Worm (Caenorhabditis elegans) whole organism, young adult: Measurements from ENCODE around the gene memb-2.
A peak's percentile ranks its signal among the peaks of the same experiment; 100 is the strongest.

ENCODE experiments used
- B0035.1 ChIP-seq: sonication (generic microtip); optimal IDR thresholded peaks from 2 replicates; lab custom pipeline; 2016; ENCODE audit warnings: missing genetic modification characterization, mild to moderate bottlenecking, missing compliant biosample characterization, missing genotype, missing genetic modification reagents
- D2030.7 ChIP-seq: fragments of 200-800 bp; sonication (Bioruptor generic); IDR thresholded peaks from 2 replicates; pipeline ENCODE4 v1.3.6; 2022; ENCODE audit warnings: missing genetic modification reagents, missing genetic modification characterization, missing compliant biosample characterization
- F33H1.4 ChIP-seq: fragments of 200-800 bp; sonication (Bioruptor generic); IDR thresholded peaks from 2 replicates; pipeline ENCODE4 v1.3.6; 2022; ENCODE audit warnings: missing genetic modification reagents, missing genetic modification characterization, missing compliant biosample characterization
- F49E8.2 ChIP-seq: sonication (generic microtip); optimal IDR thresholded peaks from 3 replicates; lab custom pipeline; 2017; ENCODE audit warnings: missing genetic modification characterization, mild to moderate bottlenecking, missing compliant biosample characterization, antibody characterized with exemption, moderate library complexity; ENCODE audit not compliant: insufficient read depth
- F57C9.4 ChIP-seq: sonication (generic microtip); optimal IDR thresholded peaks from 2 replicates; lab custom pipeline; 2017; ENCODE audit warnings: mild to moderate bottlenecking, missing genetic modification characterization, missing compliant biosample characterization
- Y53F4B.3 ChIP-seq: fragments of 200-800 bp; sonication (Bioruptor generic); IDR thresholded peaks from 2 replicates; pipeline ENCODE4 v1.3.6; 2022; ENCODE audit warnings: missing genetic modification reagents, missing genetic modification characterization, missing compliant biosample characterization
- Y95B8A.8 ChIP-seq: fragments of 200-800 bp; sonication (Bioruptor generic); IDR thresholded peaks from 2 replicates; pipeline ENCODE4 v1.3.6; 2022; ENCODE audit warnings: missing genetic modification reagents, missing genetic modification characterization, missing compliant biosample characterization
- aptf-3 ChIP-seq: fragments of 200-800 bp; sonication (Bioruptor generic); IDR thresholded peaks from 2 replicates; pipeline ENCODE4 v1.3.6; 2022; ENCODE audit warnings: missing genetic modification characterization, missing compliant biosample characterization
- ceh-27 ChIP-seq: fragments of 200-800 bp; sonication (Bioruptor generic); optimal IDR thresholded peaks from 2 replicates; lab custom pipeline; 2018; ENCODE audit warnings: mild to moderate bottlenecking, missing genetic modification characterization, moderate library complexity, missing compliant biosample characterization
- ceh-79 ChIP-seq: sonication (generic microtip); optimal IDR thresholded peaks from 2 replicates; lab custom pipeline; 2017; ENCODE audit warnings: mild to moderate bottlenecking, missing genetic modification characterization, missing compliant biosample characterization
- ceh-91 ChIP-seq: fragments of 200-800 bp; sonication (Bioruptor generic); IDR thresholded peaks from 2 replicates; pipeline ENCODE4 v1.3.6; 2022; ENCODE audit warnings: missing genetic modification reagents, missing genetic modification characterization, missing compliant biosample characterization
- die-1 ChIP-seq: sonication (generic microtip); optimal IDR thresholded peaks from 2 replicates; lab custom pipeline; 2016; ENCODE audit warnings: missing genotype, mild to moderate bottlenecking, missing genetic modification characterization, missing compliant biosample characterization
- dpff-1 ChIP-seq: sonication (generic microtip); optimal IDR thresholded peaks from 2 replicates; lab custom pipeline; 2017; ENCODE audit warnings: mild to moderate bottlenecking, missing genetic modification characterization, missing compliant biosample characterization
- efl-1 ChIP-seq: fragments of 150-350 bp; optimal IDR thresholded peaks from 2 replicates; lab custom pipeline; 2014; ENCODE audit warnings: missing biosample characterization, missing genetic modification reagents, missing genetic modification characterization
- egrh-3 ChIP-seq: fragments of 200-800 bp; sonication (Bioruptor generic); IDR thresholded peaks from 2 replicates; pipeline ENCODE4 v1.3.6; 2022; ENCODE audit warnings: missing genetic modification reagents, missing genetic modification characterization, missing compliant biosample characterization
- hmg-1.2 ChIP-seq: fragments of 200-800 bp; sonication (Bioruptor generic); IDR thresholded peaks from 2 replicates; pipeline ENCODE4 v1.3.6; 2022; ENCODE audit warnings: missing genetic modification reagents, missing genetic modification characterization, missing compliant biosample characterization
- let-607 ChIP-seq, 2 experiments: fragments of 200-800 bp in 1 of 2; sonication (Bioruptor generic) in 1 of 2; sonication (generic microtip) in 1 of 2; optimal IDR thresholded peaks; 2 replicates each; lab custom pipeline; 2016 to 2018; ENCODE audit warnings: mild to moderate bottlenecking in 2 of 2, missing compliant biosample characterization in 2 of 2, missing genetic modification characterization in 2 of 2, moderate library complexity in 2 of 2, missing genotype in 1 of 2
- lin-54 ChIP-seq: fragments of 200-800 bp; sonication (Bioruptor generic); optimal IDR thresholded peaks from 2 replicates; lab custom pipeline; 2018; ENCODE audit warnings: mild to moderate bottlenecking, missing genetic modification characterization, missing compliant biosample characterization
- lsl-1 ChIP-seq: fragments of 200-800 bp; sonication (Bioruptor generic); optimal IDR thresholded peaks from 2 replicates; lab custom pipeline; 2018; ENCODE audit warnings: mild to moderate bottlenecking, missing genetic modification characterization, moderate library complexity, missing compliant biosample characterization
- madf-3 ChIP-seq: fragments of 200-800 bp; sonication (Bioruptor generic); IDR thresholded peaks from 2 replicates; pipeline ENCODE4 v1.3.6; 2022; ENCODE audit warnings: missing genetic modification reagents, missing genetic modification characterization, missing compliant biosample characterization
- madf-6 ChIP-seq: fragments of 200-800 bp; sonication (Bioruptor generic); IDR thresholded peaks from 2 replicates; pipeline ENCODE4 v1.3.6; 2022; ENCODE audit warnings: missing genetic modification reagents, missing genetic modification characterization, missing compliant biosample characterization
- madf-8 ChIP-seq: fragments of 200-800 bp; sonication (Bioruptor generic); conservative IDR thresholded peaks from 2 replicates; pipeline ENCODE4 v1.3.6; 2022; ENCODE audit warnings: missing genetic modification reagents, missing genetic modification characterization, missing compliant biosample characterization
- mcd-1 ChIP-seq: fragments of 200-800 bp; sonication (Bioruptor generic); IDR thresholded peaks from 2 replicates; pipeline ENCODE4 v1.3.6; 2022; ENCODE audit warnings: missing genetic modification reagents, missing genetic modification characterization, missing compliant biosample characterization
- nfyb-1 ChIP-seq: fragments of 200-800 bp; sonication (Bioruptor generic); IDR thresholded peaks from 2 replicates; pipeline ENCODE4 v1.3.6; 2022; ENCODE audit warnings: missing genetic modification reagents, missing genetic modification characterization, missing compliant biosample characterization
- nhr-179 ChIP-seq: sonication (generic microtip); optimal IDR thresholded peaks from 2 replicates; lab custom pipeline; 2016; ENCODE audit warnings: mild to moderate bottlenecking, missing genetic modification characterization, missing compliant biosample characterization
- pbrm-1 ChIP-seq: fragments of 200-800 bp; sonication (Bioruptor generic); IDR thresholded peaks from 2 replicates; pipeline ENCODE4 v1.3.6; 2022; ENCODE audit warnings: missing genetic modification reagents, missing genetic modification characterization, missing compliant biosample characterization
- pha-4 ChIP-seq: fragments of 150-350 bp; sonication (generic microtip); optimal IDR thresholded peaks from 2 replicates; lab custom pipeline; 2014; ENCODE audit warnings: missing biosample characterization, missing genetic modification reagents, missing genetic modification characterization
- sdz-38 ChIP-seq: sonication (generic microtip); optimal IDR thresholded peaks from 2 replicates; lab custom pipeline; 2016; ENCODE audit warnings: missing genotype, missing genetic modification characterization, missing compliant biosample characterization
- sea-2 ChIP-seq: fragments of 200-800 bp; sonication (Bioruptor generic); IDR thresholded peaks from 2 replicates; pipeline ENCODE4 v1.3.6; 2022; ENCODE audit warnings: missing genetic modification characterization, missing compliant biosample characterization
- snpc-3.4 ChIP-seq: sonication (generic microtip); optimal IDR thresholded peaks from 2 replicates; lab custom pipeline; 2017; ENCODE audit warnings: missing genetic modification characterization, mild to moderate bottlenecking, missing compliant biosample characterization, antibody characterized with exemption, moderate library complexity, missing genotype, missing genetic modification reagents
- snpc-4 ChIP-seq, 5 experiments: fragments of 150-350 bp in 1 of 5; sonication (generic microtip) in 4 of 5; optimal IDR thresholded peaks; 2 replicates each; lab custom pipeline; 2014 to 2018; ENCODE audit warnings: missing genetic modification characterization in 5 of 5, missing biosample characterization in 3 of 5, antibody characterized with exemption in 2 of 5, mild to moderate bottlenecking in 2 of 5, missing compliant biosample characterization in 2 of 5, missing genotype in 2 of 5, moderate library complexity in 2 of 5, missing genetic modification reagents in 1 of 5
- tbp1 ChIP-seq: fragments of 200-800 bp; sonication (Bioruptor generic); optimal IDR thresholded peaks from 2 replicates; lab custom pipeline; 2018; ENCODE audit warnings: mild to moderate bottlenecking, missing genetic modification characterization, missing compliant biosample characterization
- tlf-1 ChIP-seq: fragments of 200-800 bp; sonication (Bioruptor generic); optimal IDR thresholded peaks from 2 replicates; lab custom pipeline; 2018; ENCODE audit warnings: mild to moderate bottlenecking, missing genetic modification characterization, missing compliant biosample characterization
- xnd-1 ChIP-seq: sonication (generic microtip); optimal IDR thresholded peaks from 2 replicates; lab custom pipeline; 2016; ENCODE audit warnings: missing genotype, missing genetic modification reagents, missing genetic modification characterization, missing compliant biosample characterization
- ztf-18 ChIP-seq: sonication (generic microtip); optimal IDR thresholded peaks from 2 replicates; lab custom pipeline; 2016; ENCODE audit warnings: missing genotype, mild to moderate bottlenecking, missing genetic modification characterization, missing compliant biosample characterization
- ztf-26 ChIP-seq: sonication (generic microtip); optimal IDR thresholded peaks from 2 replicates; lab custom pipeline; 2017; ENCODE audit warnings: missing genetic modification characterization, missing compliant biosample characterization

Gene memb-2

ce11 chrV:5619372-5619771 lies 568 bp downstream of the memb-2 start:
- no peak for TF ChIP-seq egrh-3 (GFP tag; lab: Robert Waterston, UW)
- no peak for TF ChIP-seq Y53F4B.3 (GFP tag; lab: Robert Waterston, UW)
- TF ChIP-seq madf-3 (GFP tag; lab: Robert Waterston, UW), result no peak
- no peak for TF ChIP-seq hmg-1.2 (GFP tag; lab: Robert Waterston, UW)
- no peak for TF ChIP-seq ztf-26 (tag; lab: Kevin White, UChicago)
- no peak for TF ChIP-seq snpc-4 (GFP tag; optimal IDR thresholded peaks at IDR 0.05; lab: Kevin White, UChicago)
- peak in 1 of 4 experiments; percentile 7 for TF ChIP-seq snpc-4 (tag; optimal IDR thresholded peaks at IDR 0.05; lab: Kevin White, UChicago)
- peak; percentile 14 for TF ChIP-seq ztf-18
- TF ChIP-seq mcd-1 (GFP tag; lab: Robert Waterston, UW), result peak; percentile 86
- no peak for TF ChIP-seq F57C9.4
- peak; percentile 58 for TF ChIP-seq lin-54 (GFP tag; lab: Kevin White, UChicago)
- TF ChIP-seq madf-8 (GFP tag; lab: Robert Waterston, UW), result peak; percentile 22; the same call in 1 of the 2 replicates
- TF ChIP-seq tbp1 (GFP tag; lab: Kevin White, UChicago), result peak; percentile 31
- TF ChIP-seq F33H1.4 (GFP tag; lab: Robert Waterston, UW), result peak; percentile 58; the same call in 1 of the 2 replicates
- TF ChIP-seq efl-1 (GFP tag; lab: Kevin White, UChicago), result peak; percentile 47
- peak; percentile 52 for TF ChIP-seq xnd-1
- peak; percentile 63 for TF ChIP-seq madf-6 (GFP tag; lab: Robert Waterston, UW)
- peak; percentile 72 for TF ChIP-seq ceh-91 (GFP tag; lab: Robert Waterston, UW)
- TF ChIP-seq lsl-1 (GFP tag; lab: Kevin White, UChicago), result peak; percentile 89
- TF ChIP-seq pbrm-1 (GFP tag; lab: Robert Waterston, UW), result no peak
- peak; percentile 67 for TF ChIP-seq D2030.7 (GFP tag; lab: Robert Waterston, UW)
- no peak for TF ChIP-seq sea-2 (GFP tag; lab: Robert Waterston, UW)

- TF ChIP-seq pha-4 (no peak), die-1 (no peak), Y95B8A.8 (GFP tag; lab: Robert Waterston, UW) (no peak), nhr-179 (tag; lab: Kevin White, UChicago) (no peak), snpc-3.4 (tag; lab: Kevin White, UChicago) (no peak), aptf-3 (GFP tag; lab: Robert Waterston, UW) (no peak), snpc-4 (GFP tag; optimal IDR thresholded peaks at IDR 0.05; lab: Kevin White, UChicago) (no peak), snpc-4 (tag; optimal IDR thresholded peaks at IDR 0.05; lab: Kevin White, UChicago) (no peak), nfyb-1 (GFP tag; lab: Robert Waterston, UW) (no peak), F49E8.2 (no peak), tlf-1 (no peak), ceh-79 (tag; lab: Kevin White, UChicago) (no peak), B0035.1 (no peak), dpff-1 (tag; lab: Kevin White, UChicago) (no peak), ceh-27 (GFP tag; lab: Kevin White, UChicago) (no peak), sdz-38 (tag; lab: Kevin White, UChicago) (no peak), let-607 (tag; optimal IDR thresholded peaks at IDR 0.05; lab: Kevin White, UChicago) (no peak)
- TF ChIP-seq, all 124 proteins: peak for 0
These were observed 2.6 kb downstream of the memb-2 start, which contains the start of gene M03E7.2 for ce11 chrV:5617301-5617700. M03E7.2 (plus strand) TSS chrV:5617601.

- no peak for TF ChIP-seq pha-4
- TF ChIP-seq D2030.7 (GFP tag; lab: Robert Waterston, UW), result no peak
These were observed 5.2 kb downstream of the memb-2 start, which contains the start of gene M03E7.3 for ce11 chrV:5614724-5615123. M03E7.3 (plus strand) TSS chrV:5615024.
